Fruit fly (Drosophila melanogaster) whole organism, larva: Measurements from ENCODE around the gene Fife.

ENCODE experiments used
- noc ChIP-seq: fragments of 200-800 bp; sonication (Bioruptor generic); optimal IDR thresholded peaks from 3 replicates; lab custom pipeline; 2019; ENCODE audit warnings: missing biosample characterization, mild to moderate bottlenecking, missing genetic modification characterization, moderate library complexity

Gene Fife

dm6 chr3L:2711462-2712040 is at the start of gene Fife:
Gene Fife, minus strand, starts transcription at chr3L:2711690.
- TF ChIP-seq noc (tag; lab: Kevin White, UChicago), result no peak

DNA sequence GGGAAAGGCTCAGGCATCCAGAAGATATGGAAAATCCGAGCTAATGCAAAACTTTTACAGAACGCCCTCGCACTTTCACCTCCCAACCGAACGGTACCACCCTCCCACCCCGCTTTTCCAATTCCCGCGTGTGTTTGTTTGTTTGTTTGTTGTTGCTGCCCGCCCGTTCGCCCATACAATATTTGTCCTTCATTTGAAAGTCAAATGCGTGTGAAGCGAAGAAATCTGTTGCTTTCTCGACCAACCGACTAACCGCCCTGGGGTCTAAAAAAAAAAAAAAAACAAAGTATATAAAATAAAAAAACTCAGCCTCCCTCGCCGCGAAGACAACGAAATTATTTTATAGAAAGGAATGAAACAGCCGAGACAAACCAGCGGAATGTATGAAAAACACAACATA is 36.9 kb upstream of the Fife start:
- TF ChIP-seq noc (tag; lab: Kevin White, UChicago), result no peak

DNA sequence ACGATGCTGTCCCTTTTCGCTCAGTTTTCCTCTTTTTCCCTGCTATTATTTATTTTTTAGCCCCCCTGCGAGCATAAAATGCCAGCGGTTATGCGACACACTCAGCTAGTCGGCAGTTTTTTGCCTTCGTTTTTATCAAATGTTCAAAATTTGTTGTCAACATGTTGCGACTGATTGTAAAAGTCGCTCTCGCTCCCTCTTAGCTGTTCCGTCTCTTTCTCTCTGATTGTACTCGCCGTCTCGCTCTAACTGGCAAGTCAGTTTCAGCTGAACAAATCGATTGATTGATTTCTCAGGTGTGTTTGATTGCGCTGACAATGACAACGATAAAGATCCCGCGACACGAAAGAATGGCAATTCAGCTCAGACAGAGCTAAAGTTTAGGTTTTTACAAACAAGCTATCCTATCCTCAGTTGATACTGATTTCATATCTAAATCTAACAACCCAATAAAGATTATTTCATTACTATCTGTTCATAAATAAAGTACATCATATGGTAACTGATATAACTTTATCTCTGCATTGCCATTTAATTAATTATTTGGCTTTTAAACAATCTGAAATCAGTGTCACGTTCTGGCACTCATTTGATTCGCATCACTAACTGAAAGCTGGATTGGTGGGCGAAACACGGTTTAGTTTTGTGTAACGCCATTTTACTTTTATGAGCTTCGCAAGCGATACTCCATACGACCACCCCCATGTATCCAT is 34.4 kb upstream of the Fife start:
- TF ChIP-seq noc (tag; lab: Kevin White, UChicago), result no peak

dm6 chr3L:2744963-2745362 is 33.5 kb upstream of the Fife start:
- TF ChIP-seq noc (tag; lab: Kevin White, UChicago), result no peak

DNA sequence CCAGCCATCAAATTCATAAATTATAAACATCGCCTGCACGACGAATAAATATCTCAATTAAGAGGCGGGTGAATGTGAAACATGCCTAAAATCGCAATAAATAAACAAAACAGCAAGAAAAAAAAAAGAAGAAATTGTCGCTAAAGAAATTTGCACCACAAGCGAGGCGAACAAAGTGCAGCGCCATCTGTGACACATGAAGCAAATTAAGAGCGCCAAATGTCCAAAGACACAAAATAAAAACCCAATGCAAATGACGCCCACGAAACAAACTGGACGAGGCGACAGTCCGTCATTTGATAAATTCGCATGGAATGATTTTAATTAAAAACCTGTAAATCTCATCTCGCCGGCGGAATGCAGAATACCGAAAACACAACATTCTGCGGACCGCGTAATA is 32.3 kb upstream of the Fife start:
- TF ChIP-seq noc (tag; lab: Kevin White, UChicago), result no peak

DNA sequence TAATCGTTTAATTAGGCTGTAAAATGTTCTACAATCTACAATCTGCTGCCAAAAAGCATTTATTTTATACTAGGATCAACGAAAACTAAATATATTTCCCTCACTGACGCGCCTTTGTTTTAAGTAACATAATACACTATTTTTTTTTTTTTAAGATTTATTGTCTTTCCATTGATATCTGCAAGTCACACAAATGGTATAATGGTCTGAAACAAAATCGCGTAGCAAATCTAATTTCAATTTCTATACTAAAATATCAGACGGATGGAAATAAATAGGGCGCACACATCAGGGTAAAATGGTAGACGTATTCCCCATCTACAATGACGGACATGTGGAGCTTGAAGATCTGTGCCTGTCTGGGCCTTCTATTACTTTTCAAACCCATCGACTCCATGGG is 28.0 kb upstream of the Fife start, which contains the start of gene Acp62F:
Gene Acp62F (plus strand): TSS at position 301 of the 400 bp plus-strand sequence.
- TF ChIP-seq noc (tag; lab: Kevin White, UChicago), result no peak

dm6 chr3L:2734363-2735160 is 23.1 kb upstream of the Fife start:
- TF ChIP-seq noc (tag; lab: Kevin White, UChicago), result no peak

DNA sequence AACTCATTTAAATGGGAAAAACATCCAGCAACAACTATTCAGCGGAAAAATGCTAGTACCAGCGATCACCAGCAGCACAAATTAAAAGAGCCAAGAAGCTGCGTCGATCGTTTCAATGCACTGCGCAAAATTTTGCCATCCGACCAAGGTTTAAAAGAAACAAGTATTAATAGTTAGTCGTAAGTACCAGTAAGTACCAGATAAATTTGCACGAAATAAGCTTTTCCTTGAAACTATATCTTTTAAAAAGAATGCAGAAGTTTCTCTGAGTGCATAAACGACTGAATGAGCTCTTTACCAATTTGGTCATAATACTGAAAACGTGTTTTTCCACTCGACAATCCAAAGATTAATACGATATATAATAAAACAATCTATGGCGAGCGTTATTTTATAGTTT is 21.7 kb upstream of the Fife start:
- TF ChIP-seq noc (tag; lab: Kevin White, UChicago), result peak; percentile 45

DNA sequence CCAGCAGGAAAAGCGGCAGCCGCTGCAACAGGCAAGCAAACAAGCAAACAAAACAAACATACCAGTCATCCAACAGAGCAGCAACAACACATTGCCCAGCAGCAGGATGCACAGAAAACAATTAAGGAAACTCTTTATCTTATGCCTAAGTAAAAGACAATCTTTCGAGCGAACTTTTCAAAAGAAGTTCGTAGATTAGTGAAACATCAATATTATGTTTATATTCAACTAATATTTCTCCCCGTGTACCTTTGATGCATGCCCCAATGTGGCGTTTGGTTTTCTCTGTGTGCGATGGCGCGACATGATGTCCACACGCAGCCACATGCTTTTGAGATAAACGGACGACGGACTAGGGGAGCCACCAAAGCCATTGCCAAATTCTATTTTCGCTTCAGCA is 19.4 kb upstream of the Fife start:
- TF ChIP-seq noc (tag; lab: Kevin White, UChicago), result no peak

DNA sequence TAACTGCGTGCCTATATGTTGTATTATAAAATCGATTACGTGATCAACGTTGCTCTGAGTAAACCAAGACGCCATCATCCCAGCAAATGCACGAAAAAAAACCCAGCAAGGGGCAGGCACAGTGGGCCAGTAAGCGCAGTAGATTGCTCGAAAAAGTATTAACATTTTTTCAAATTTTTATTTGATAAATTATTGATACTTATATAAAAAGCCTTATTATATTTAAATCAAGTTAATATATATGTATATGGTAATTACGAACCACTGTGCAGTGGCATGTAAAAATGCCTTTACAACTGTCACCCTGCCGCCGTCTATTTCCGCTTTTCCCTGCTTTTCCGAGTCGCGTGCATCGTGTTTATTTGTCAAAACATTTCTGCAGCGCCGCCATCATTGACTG is 15.5 kb upstream of the Fife start:
- no peak for TF ChIP-seq noc (tag; lab: Kevin White, UChicago)

dm6 chr3L:2712598-2713216 is 1.2 kb upstream of the Fife start:
- TF ChIP-seq noc (tag; lab: Kevin White, UChicago), result no peak

DNA sequence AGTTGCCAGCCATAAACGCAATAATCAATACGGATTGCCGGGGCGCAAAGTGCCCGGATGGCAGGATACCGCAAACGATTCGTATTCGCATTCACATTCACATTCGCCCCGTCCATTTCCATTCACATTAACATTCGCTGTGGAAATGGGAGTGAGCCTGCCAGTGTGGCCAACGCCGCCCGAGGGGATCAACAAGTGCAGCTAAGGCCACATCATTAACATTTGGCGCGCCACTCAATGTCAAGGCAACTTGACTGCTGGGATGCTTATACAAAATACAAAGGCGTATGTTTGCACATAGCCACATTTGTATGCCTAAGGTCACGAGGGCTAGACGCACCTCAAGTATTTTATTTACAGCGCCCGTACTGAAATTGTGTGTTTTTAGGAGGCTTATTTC is 9.0 kb downstream of the Fife start:
- no peak for TF ChIP-seq noc (tag; lab: Kevin White, UChicago)

DNA sequence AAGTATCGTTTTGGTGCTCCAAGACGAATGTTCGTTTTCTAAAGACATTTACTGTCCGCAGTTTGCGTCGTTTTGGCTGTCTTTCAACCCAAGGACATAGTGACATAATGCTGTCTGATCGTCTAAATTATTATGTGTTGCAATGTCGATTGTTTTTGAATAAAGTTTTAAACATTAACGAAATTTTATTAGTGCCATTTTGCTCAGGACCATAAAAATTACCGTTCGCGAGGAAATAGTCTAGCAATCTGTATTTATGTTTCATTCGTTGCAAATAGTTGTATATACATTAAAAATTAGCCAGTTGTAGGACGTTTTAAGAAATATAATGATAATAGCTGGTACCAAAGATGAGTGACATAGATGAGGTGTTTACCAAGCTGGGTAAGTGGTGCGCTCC is 50.2 kb downstream of the Fife start, which contains the start of gene CG33234:
Gene CG33234 (plus strand): TSS at position 301 of the 400 bp plus-strand sequence.
- no peak for TF ChIP-seq noc (tag; lab: Kevin White, UChicago)

DNA sequence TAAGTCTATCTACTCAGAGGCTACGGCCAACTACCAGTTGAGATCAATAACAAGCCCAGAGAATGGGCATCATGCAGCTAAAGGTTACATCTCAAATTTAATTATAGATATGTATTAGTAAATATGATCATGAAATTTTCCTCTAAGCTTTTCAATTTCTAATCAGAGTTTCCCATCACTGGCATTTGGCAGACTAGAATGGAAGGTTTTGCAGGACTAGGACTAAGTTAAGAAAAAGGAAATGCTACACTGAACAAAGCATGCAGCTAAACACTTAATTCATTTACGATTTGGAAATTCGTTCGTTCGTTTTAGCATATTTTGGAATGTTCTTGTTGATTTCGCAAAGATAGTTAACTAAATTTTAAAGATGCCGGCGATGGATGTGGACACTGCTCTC is 52.2 kb downstream of the Fife start, which contains the start of gene CG33233:
Gene CG33233 (plus strand): TSS at position 301 of the 400 bp plus-strand sequence.
- no peak for TF ChIP-seq noc (tag; lab: Kevin White, UChicago)

DNA sequence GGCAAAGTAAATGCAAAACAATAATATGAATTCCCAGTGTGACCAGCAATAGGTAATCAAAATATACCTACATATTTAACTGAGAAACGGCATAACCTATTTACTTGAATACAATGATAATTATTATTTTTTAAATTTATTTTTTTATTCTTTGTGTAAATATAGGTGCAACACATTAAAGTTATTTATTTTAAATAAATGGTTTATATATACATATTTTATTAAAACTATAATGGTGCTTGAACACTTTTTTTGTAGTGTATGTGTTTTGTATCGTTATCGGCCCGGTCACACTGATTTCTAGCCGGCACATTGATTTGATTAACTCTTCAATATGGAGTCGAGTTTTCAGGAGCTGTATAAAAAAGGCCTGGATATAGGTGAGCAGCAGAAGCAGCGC is 59.7 kb downstream of the Fife start, which contains the start of the genes ProRS-m, CG42304 and Snup:
Gene ProRS-m (minus strand): TSS at position 51 of the 400 bp plus-strand sequence.
Gene CG42304 (plus strand): TSS at position 289 of the 400 bp plus-strand sequence.
Gene Snup (plus strand): TSS at position 289 of the 400 bp plus-strand sequence.
- no peak for TF ChIP-seq noc (tag; lab: Kevin White, UChicago)
